Worm (Caenorhabditis elegans) whole organism, L1 larva: Measurements from ENCODE around the gene W10G6.1.

Experiments used
- C04F5.9 ChIP-seq: sonication (generic microtip); optimal IDR thresholded peaks from 2 replicates; lab custom pipeline; 2016; ENCODE audit warnings: missing genetic modification characterization, missing compliant biosample characterization
- C16A3.4 ChIP-seq: fragments of 150-350 bp; optimal IDR thresholded peaks from 2 replicates; lab custom pipeline; 2014; ENCODE audit warnings: missing biosample characterization, missing genetic modification characterization
- C34B4.2 ChIP-seq: sonication (generic microtip); optimal IDR thresholded peaks from 2 replicates; lab custom pipeline; 2017; ENCODE audit warnings: mild to moderate bottlenecking, missing genetic modification characterization, missing compliant biosample characterization
- Y116A8C.19 ChIP-seq: sonication (generic microtip); optimal IDR thresholded peaks from 2 replicates; lab custom pipeline; 2016; ENCODE audit warnings: missing compliant biosample characterization, missing genetic modification characterization, borderline replicate concordance
- aha-1 ChIP-seq: fragments of 150-350 bp; optimal IDR thresholded peaks from 2 replicates; lab custom pipeline; 2014; ENCODE audit warnings: missing biosample characterization, missing genetic modification characterization
- aly-2 ChIP-seq: fragments of 150-350 bp; optimal IDR thresholded peaks from 2 replicates; lab custom pipeline; 2014; ENCODE audit warnings: missing biosample characterization, missing genetic modification characterization
- ama-1 ChIP-seq: fragments of 150-350 bp; optimal IDR thresholded peaks from 2 replicates; lab custom pipeline; 2014
- blmp-1 ChIP-seq: fragments of 150-350 bp; optimal IDR thresholded peaks from 2 replicates; lab custom pipeline; 2014; ENCODE audit warnings: missing biosample characterization, missing genetic modification characterization
- ceh-8 ChIP-seq: fragments of 200-800 bp; sonication (Bioruptor generic); optimal IDR thresholded peaks from 2 replicates; lab custom pipeline; 2018; ENCODE audit warnings: mild to moderate bottlenecking, missing genetic modification characterization, moderate library complexity, missing compliant biosample characterization
- ceh-88 ChIP-seq: fragments of 200-800 bp; sonication (Bioruptor generic); IDR thresholded peaks from 2 replicates; pipeline ENCODE4 v1.3.6; 2022; ENCODE audit warnings: missing genetic modification characterization, missing compliant biosample characterization
- ceh-90 ChIP-seq: sonication (generic microtip); optimal IDR thresholded peaks from 2 replicates; lab custom pipeline; 2016; ENCODE audit warnings: missing genetic modification characterization, missing compliant biosample characterization
- dsc-1 ChIP-seq: sonication (generic microtip); optimal IDR thresholded peaks from 2 replicates; lab custom pipeline; 2016; ENCODE audit warnings: mild to moderate bottlenecking, missing genetic modification characterization, missing compliant biosample characterization
- efl-1 ChIP-seq, 4 experiments: fragments of 150-350 bp; optimal IDR thresholded peaks in 3 of 4; peaks in 1 of 4; 1 replicate in 1 of 4; 2 replicates in 3 of 4; lab custom pipeline; 2014; ENCODE audit warnings: missing biosample characterization in 2 of 4, missing genetic modification characterization in 2 of 4, missing genetic modification reagents in 2 of 4
- egl-27 ChIP-seq, 2 experiments: fragments of 150-350 bp in 1 of 2; sonication (generic microtip); optimal IDR thresholded peaks; 3 replicates each; lab custom pipeline; 2017 to 2018; ENCODE audit warnings: missing biosample characterization in 2 of 2, missing genetic modification characterization in 2 of 2, missing genetic modification reagents in 2 of 2
- elt-2 ChIP-seq: sonication (generic microtip); optimal IDR thresholded peaks from 2 replicates; lab custom pipeline; 2016; ENCODE audit warnings: missing genetic modification characterization, mild to moderate bottlenecking, inconsistent platforms, missing compliant biosample characterization, missing genetic modification reagents
- elt-3 ChIP-seq, 6 experiments: fragments of 150-350 bp in 1 of 6; sonication (generic microtip); optimal IDR thresholded peaks; 2 replicates each; lab custom pipeline; 2017 to 2018; ENCODE audit warnings: missing biosample characterization in 6 of 6, missing genetic modification characterization in 6 of 6, inconsistent platforms in 1 of 6
- ets-5 ChIP-seq: fragments of 200-800 bp; sonication (Bioruptor generic); IDR thresholded peaks from 2 replicates; pipeline ENCODE4 v1.3.6; 2022; ENCODE audit warnings: missing genetic modification characterization, missing compliant biosample characterization
- fkh-10 ChIP-seq: sonication (generic microtip); optimal IDR thresholded peaks from 2 replicates; lab custom pipeline; 2017; ENCODE audit warnings: missing biosample characterization, missing genetic modification reagents, missing genetic modification characterization
- fkh-4 ChIP-seq: sonication (generic microtip); optimal IDR thresholded peaks from 2 replicates; lab custom pipeline; 2016; ENCODE audit warnings: missing compliant biosample characterization, missing genetic modification characterization, borderline replicate concordance
- grh-1 ChIP-seq: fragments of 200-800 bp; sonication (Bioruptor generic); IDR thresholded peaks from 2 replicates; pipeline ENCODE4 v1.3.6; 2022; ENCODE audit warnings: missing genetic modification reagents, missing genetic modification characterization, missing compliant biosample characterization
- hlh-17 ChIP-seq: fragments of 200-800 bp; sonication (Bioruptor generic); optimal IDR thresholded peaks from 2 replicates; lab custom pipeline; 2018; ENCODE audit warnings: missing genetic modification characterization, mild to moderate bottlenecking, missing compliant biosample characterization, moderate library complexity, borderline replicate concordance
- irx-1 ChIP-seq: sonication (generic microtip); optimal IDR thresholded peaks from 2 replicates; lab custom pipeline; 2016; ENCODE audit warnings: missing genetic modification characterization, missing compliant biosample characterization
- isw-1 ChIP-seq: fragments of 200-800 bp; sonication (Bioruptor generic); IDR thresholded peaks from 2 replicates; pipeline ENCODE4 v1.3.6; 2022; ENCODE audit warnings: missing genetic modification characterization, missing compliant biosample characterization
- jun-1 ChIP-seq: fragments of 150-350 bp; optimal IDR thresholded peaks from 2 replicates; lab custom pipeline; 2014; ENCODE audit warnings: missing biosample characterization, missing genetic modification reagents, missing genetic modification characterization
- lin-13 ChIP-seq: fragments of 150-350 bp; optimal IDR thresholded peaks from 2 replicates; lab custom pipeline; 2014; ENCODE audit warnings: missing biosample characterization, missing genetic modification reagents, missing genetic modification characterization
- lin-15B ChIP-seq: fragments of 150-350 bp; sonication (generic microtip); optimal IDR thresholded peaks from 3 replicates; lab custom pipeline; 2014; ENCODE audit warnings: missing biosample characterization, missing genetic modification characterization
- lsy-2 ChIP-seq, 2 experiments: fragments of 150-350 bp; optimal IDR thresholded peaks; 2 replicates each; lab custom pipeline; 2014; ENCODE audit warnings: missing biosample characterization in 2 of 2, missing genetic modification characterization in 2 of 2
- mdl-1 ChIP-seq, 2 experiments: fragments of 150-350 bp; optimal IDR thresholded peaks; 2 replicates each; lab custom pipeline; 2014 to 2017; ENCODE audit warnings: missing biosample characterization in 2 of 2, missing genetic modification characterization in 2 of 2, inconsistent platforms in 1 of 2
- mep-1 ChIP-seq: fragments of 150-350 bp; optimal IDR thresholded peaks from 2 replicates; lab custom pipeline; 2014; ENCODE audit warnings: missing biosample characterization, missing genetic modification characterization
- nhr-11 ChIP-seq: fragments of 150-350 bp; optimal IDR thresholded peaks from 2 replicates; lab custom pipeline; 2014; ENCODE audit warnings: missing biosample characterization, missing genetic modification characterization
- nhr-19 ChIP-seq: fragments of 200-800 bp; sonication (Bioruptor generic); conservative IDR thresholded peaks from 2 replicates; pipeline ENCODE4 v1.3.6; 2022; ENCODE audit warnings: missing genetic modification characterization, missing compliant biosample characterization
- nhr-28 ChIP-seq: fragments of 150-350 bp; optimal IDR thresholded peaks from 2 replicates; lab custom pipeline; 2014; ENCODE audit warnings: missing biosample characterization, missing genetic modification characterization
- nhr-71 ChIP-seq: sonication (generic microtip); optimal IDR thresholded peaks from 2 replicates; lab custom pipeline; 2016; ENCODE audit warnings: mild to moderate bottlenecking, missing genetic modification characterization, moderate library complexity, missing compliant biosample characterization
- nhr-76 ChIP-seq: sonication (generic microtip); optimal IDR thresholded peaks from 2 replicates; lab custom pipeline; 2017; ENCODE audit warnings: missing biosample characterization, missing genetic modification characterization
- nhr-77 ChIP-seq: fragments of 150-350 bp; optimal IDR thresholded peaks from 2 replicates; lab custom pipeline; 2014; ENCODE audit warnings: missing biosample characterization, missing genetic modification characterization
- nhr-90 ChIP-seq: sonication (generic microtip); optimal IDR thresholded peaks from 2 replicates; lab custom pipeline; 2016; ENCODE audit warnings: mild to moderate bottlenecking, missing genetic modification characterization, missing compliant biosample characterization; ENCODE audit not compliant: poor library complexity
- pag-3 ChIP-seq: sonication (generic microtip); optimal IDR thresholded peaks from 2 replicates; lab custom pipeline; 2017; ENCODE audit warnings: missing genetic modification characterization, mild to moderate bottlenecking, missing compliant biosample characterization, antibody characterized with exemption, borderline replicate concordance; ENCODE audit not compliant: insufficient read depth
- pax-3 ChIP-seq: fragments of 200-800 bp; sonication (Bioruptor generic); optimal IDR thresholded peaks from 2 replicates; lab custom pipeline; 2018; ENCODE audit warnings: mild to moderate bottlenecking, missing genetic modification characterization, moderate library complexity, missing compliant biosample characterization
- rnt-1 ChIP-seq: sonication (generic microtip); optimal IDR thresholded peaks from 2 replicates; lab custom pipeline; 2016; ENCODE audit warnings: mild to moderate bottlenecking, missing genetic modification characterization, moderate library complexity, missing compliant biosample characterization
- snpc-4 ChIP-seq: fragments of 150-350 bp; optimal IDR thresholded peaks from 2 replicates; lab custom pipeline; 2014; ENCODE audit warnings: missing biosample characterization, missing genetic modification characterization
- sox-4 ChIP-seq: sonication (generic microtip); optimal IDR thresholded peaks from 2 replicates; lab custom pipeline; 2016; ENCODE audit warnings: missing genetic modification characterization, missing compliant biosample characterization
- sup-37 ChIP-seq: fragments of 200-800 bp; sonication (Bioruptor generic); optimal IDR thresholded peaks from 2 replicates; lab custom pipeline; 2018; ENCODE audit warnings: mild to moderate bottlenecking, missing genetic modification characterization, missing compliant biosample characterization
- swsn-7 ChIP-seq: sonication (generic microtip); optimal IDR thresholded peaks from 2 replicates; lab custom pipeline; 2016; ENCODE audit warnings: missing genetic modification characterization, missing compliant biosample characterization
- tlp-1 ChIP-seq: fragments of 150-350 bp; optimal IDR thresholded peaks from 2 replicates; lab custom pipeline; 2014; ENCODE audit warnings: missing biosample characterization, missing genetic modification characterization
- unc-130 ChIP-seq: fragments of 150-350 bp; optimal IDR thresholded peaks from 2 replicates; lab custom pipeline; 2017; ENCODE audit warnings: missing biosample characterization, missing genetic modification characterization, inconsistent platforms
- unc-30 ChIP-seq: sonication (generic microtip); optimal IDR thresholded peaks from 2 replicates; lab custom pipeline; 2017; ENCODE audit warnings: missing biosample characterization, missing genetic modification characterization
- unc-62 ChIP-seq: fragments of 150-350 bp; optimal IDR thresholded peaks from 2 replicates; lab custom pipeline; 2014; ENCODE audit warnings: missing biosample characterization, missing genetic modification reagents, missing genetic modification characterization
- unc-98 ChIP-seq: fragments of 200-800 bp; sonication (Bioruptor generic); IDR thresholded peaks from 2 replicates; pipeline ENCODE4 v1.3.6; 2022; ENCODE audit warnings: missing genetic modification characterization, missing compliant biosample characterization
- vab-15 ChIP-seq: sonication (generic microtip); optimal IDR thresholded peaks from 2 replicates; lab custom pipeline; 2017; ENCODE audit warnings: missing genotype, mild to moderate bottlenecking, missing genetic modification characterization, missing compliant biosample characterization
- zag-1 ChIP-seq: fragments of 150-350 bp; optimal IDR thresholded peaks from 2 replicates; lab custom pipeline; 2014; ENCODE audit warnings: missing biosample characterization, missing genetic modification characterization
- ztf-11 ChIP-seq, 2 experiments: sonication (generic microtip); optimal IDR thresholded peaks; 2 replicates each; lab custom pipeline; 2016 to 2017; ENCODE audit warnings: missing genetic modification characterization in 2 of 2, missing biosample characterization in 1 of 2, missing compliant biosample characterization in 1 of 2
- ztf-4 ChIP-seq: fragments of 150-350 bp; optimal IDR thresholded peaks from 2 replicates; lab custom pipeline; 2014; ENCODE audit warnings: missing biosample characterization, missing genetic modification characterization

W10G6.1 gene

ce11 chrX:16271147-16271546, 26.2 kb downstream of the W10G6.1 start (continued):
- TF ChIP-seq nhr-71: peak; percentile 62
- TF ChIP-seq unc-62 (GFP tag; lab: Kevin White, UChicago): no peak
- no peak for TF ChIP-seq tlp-1 (tag; lab: Kevin White, UChicago)
- TF ChIP-seq ztf-4 (tag; lab: Kevin White, UChicago): no peak
- TF ChIP-seq sup-37 (GFP tag; lab: Kevin White, UChicago): no peak
- TF ChIP-seq fkh-10 (GFP tag; lab: Kevin White, UChicago): no peak
- TF ChIP-seq nhr-11: no peak
- TF ChIP-seq aha-1: no peak
- no peak for TF ChIP-seq egl-27 (tag; optimal IDR thresholded peaks at IDR 0.05; lab: Kevin White, UChicago)
- no peak for TF ChIP-seq unc-130 (tag; lab: Kevin White, UChicago)
- no peak for TF ChIP-seq ztf-11 (tag; optimal IDR thresholded peaks at IDR 0.05; lab: Kevin White, UChicago)
- no peak for TF ChIP-seq unc-98 (GFP tag; lab: Robert Waterston, UW)
- TF ChIP-seq elt-3 (tag; optimal IDR thresholded peaks at IDR 0.05; lab: Kevin White, UChicago): peak in 1 of 6 experiments; percentile 4
- no peak for TF ChIP-seq efl-1 (optimal IDR thresholded peaks at IDR 0.05; lab: Kevin White, UChicago)
- TF ChIP-seq efl-1 (GFP tag; optimal IDR thresholded peaks at IDR 0.05 in 1 of 2; lab: Kevin White, UChicago): no peak
- peak; percentile 29 for TF ChIP-seq rnt-1 (tag; lab: Kevin White, UChicago)
- peak; percentile 7 to 18 for TF ChIP-seq lsy-2 (tag; optimal IDR thresholded peaks at IDR 0.05; lab: Kevin White, UChicago)
- peak; percentile 25 for TF ChIP-seq swsn-7 (tag; lab: Kevin White, UChicago)
- TF ChIP-seq grh-1 (GFP tag; lab: Robert Waterston, UW): no peak
- peak; percentile 14 for TF ChIP-seq irx-1 (tag; lab: Kevin White, UChicago)
- no peak for TF ChIP-seq ama-1 (lab: Kevin White, UChicago)
- TF ChIP-seq nhr-90: peak; percentile 50
- peak; percentile 22 for TF ChIP-seq mep-1
- no peak for TF ChIP-seq jun-1 (tag; lab: Kevin White, UChicago)
- TF ChIP-seq mdl-1 (tag; optimal IDR thresholded peaks at IDR 0.05; lab: Kevin White, UChicago): no peak
- no peak for TF ChIP-seq pag-3
- no peak for TF ChIP-seq lin-15B (tag; lab: Kevin White, UChicago)
- TF ChIP-seq hlh-17 (GFP tag; lab: Kevin White, UChicago): no peak
- no peak for TF ChIP-seq aly-2 (tag; lab: Kevin White, UChicago)
- TF ChIP-seq isw-1 (GFP tag; lab: Robert Waterston, UW): no peak
- no peak for TF ChIP-seq sox-4 (tag; lab: Kevin White, UChicago)
- TF ChIP-seq dsc-1 (tag; lab: Kevin White, UChicago): peak; percentile 44
- no peak for TF ChIP-seq nhr-28 (tag; lab: Kevin White, UChicago)
- no peak for TF ChIP-seq Y116A8C.19 (tag; lab: Kevin White, UChicago)
- TF ChIP-seq lin-13 (GFP tag; lab: Kevin White, UChicago): no peak
- no peak for TF ChIP-seq vab-15
- TF ChIP-seq nhr-77: no peak
- no peak for TF ChIP-seq fkh-4 (tag; lab: Kevin White, UChicago)
- no peak for TF ChIP-seq snpc-4 (tag; lab: Kevin White, UChicago)
- TF ChIP-seq nhr-19 (GFP tag; lab: Robert Waterston, UW): peak; percentile 48; the same call in 1 of the 2 replicates
- TF ChIP-seq nhr-76 (tag; lab: Kevin White, UChicago): no peak
- TF ChIP-seq unc-30 (tag; lab: Kevin White, UChicago): no peak
- no peak for TF ChIP-seq ets-5 (GFP tag; lab: Robert Waterston, UW)
- peak; percentile 3 for TF ChIP-seq elt-2 (tag; lab: Kevin White, UChicago)
- TF ChIP-seq blmp-1 (tag; lab: Kevin White, UChicago): no peak
- TF ChIP-seq C34B4.2 (tag; lab: Kevin White, UChicago): no peak
- no peak for TF ChIP-seq C04F5.9 (tag; lab: Kevin White, UChicago)
- no peak for TF ChIP-seq ceh-8
- TF ChIP-seq zag-1 (tag; lab: Kevin White, UChicago): no peak
- TF ChIP-seq C16A3.4 (tag; lab: Kevin White, UChicago): no peak
- TF ChIP-seq ceh-88 (GFP tag; lab: Robert Waterston, UW): no peak
- no peak for TF ChIP-seq ceh-90 (tag; lab: Kevin White, UChicago)
- no peak for TF ChIP-seq pax-3 (tag; lab: Kevin White, UChicago)
- TF ChIP-seq, all 84 proteins: peak for 20
